Fruit fly (Drosophila melanogaster) Kc167 (cell line): ENCODE measurements around the gene CG10663.

Source experiments
- Myc ChIP-seq: fragments of >200 bp; optimal IDR thresholded peaks from 2 replicates; lab custom pipeline; 2017; ENCODE audit warnings: missing external identifiers
- Sin3A ChIP-seq: fragments of >200 bp; optimal IDR thresholded peaks from 2 replicates; lab custom pipeline; 2018; ENCODE audit warnings: missing external identifiers
- h ChIP-seq: fragments of >200 bp; optimal IDR thresholded peaks from 3 replicates; lab custom pipeline; 2018; ENCODE audit warnings: missing external identifiers
- psq ChIP-seq: fragments of >200 bp; optimal IDR thresholded peaks from 2 replicates; lab custom pipeline; 2017; ENCODE audit warnings: missing external identifiers

DNA sequence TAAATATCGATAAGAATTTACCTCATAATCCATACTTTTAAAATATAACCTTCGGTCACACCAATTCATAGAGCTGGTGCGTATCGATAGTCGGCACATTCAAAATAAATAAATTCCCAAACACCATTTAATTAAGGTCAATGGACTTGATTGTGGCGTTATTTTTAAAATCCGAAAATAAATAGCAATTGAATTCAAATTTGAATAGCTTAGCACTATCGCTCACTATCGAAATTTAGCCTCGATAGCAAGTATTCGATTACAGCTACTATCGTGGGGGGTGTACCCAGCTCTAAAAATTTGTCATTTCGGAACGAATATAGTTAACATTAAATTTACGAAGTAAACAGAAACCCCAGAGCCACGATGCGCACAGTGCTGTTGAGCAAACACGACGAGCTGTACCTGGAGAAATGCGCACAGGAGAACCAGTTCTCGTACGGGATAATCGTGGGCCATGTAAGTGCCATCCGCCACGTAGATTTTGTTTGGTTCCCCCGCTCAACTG lies 13.3 kb downstream of the CG10663 start, which contains the start of gene CG10616:
- no peak for TF ChIP-seq psq (lab: Kevin White, UChicago)
- TF ChIP-seq Sin3A (lab: Kevin White, UChicago): no peak
- no peak for TF ChIP-seq Myc (lab: Kevin White, UChicago)
- TF ChIP-seq h (lab: Kevin White, UChicago): no peak
